Worm (Caenorhabditis elegans) whole organism, L2 larva: Measurements from ENCODE around the gene nhr-208.

Experiments used
- F13H6.1 ChIP-seq: sonication (generic microtip); optimal IDR thresholded peaks from 2 replicates; lab custom pipeline; 2016; ENCODE audit warnings: missing genetic modification characterization, missing compliant biosample characterization
- R02D3.7 ChIP-seq: fragments of 150-350 bp; optimal IDR thresholded peaks from 2 replicates; lab custom pipeline; 2014; ENCODE audit warnings: missing biosample characterization, missing genetic modification characterization
- alr-1 ChIP-seq: fragments of 150-350 bp; optimal IDR thresholded peaks from 2 replicates; lab custom pipeline; 2014; ENCODE audit warnings: missing biosample characterization, missing genetic modification characterization
- aly-2 ChIP-seq: fragments of 150-350 bp; optimal IDR thresholded peaks from 2 replicates; lab custom pipeline; 2014; ENCODE audit warnings: missing biosample characterization, missing genetic modification characterization
- ama-1 ChIP-seq: fragments of 150-350 bp; optimal IDR thresholded peaks from 2 replicates; lab custom pipeline; 2018; ENCODE audit warnings: inconsistent platforms
- ceh-16 ChIP-seq: fragments of 150-350 bp; optimal IDR thresholded peaks from 2 replicates; lab custom pipeline; 2014; ENCODE audit warnings: missing biosample characterization, missing genetic modification characterization
- ceh-82 ChIP-seq: fragments of 150-350 bp; optimal IDR thresholded peaks from 2 replicates; lab custom pipeline; 2014; ENCODE audit warnings: missing biosample characterization, missing genetic modification characterization
- crh-2 ChIP-seq: sonication (generic microtip); optimal IDR thresholded peaks from 2 replicates; lab custom pipeline; 2017; ENCODE audit warnings: missing biosample characterization, missing genetic modification characterization
- dmd-4 ChIP-seq: sonication (generic microtip); optimal IDR thresholded peaks from 2 replicates; lab custom pipeline; 2017; ENCODE audit warnings: missing biosample characterization, missing genetic modification characterization
- egl-27 ChIP-seq: sonication (generic microtip); optimal IDR thresholded peaks from 3 replicates; lab custom pipeline; 2017; ENCODE audit warnings: missing biosample characterization, missing genetic modification reagents, missing genetic modification characterization
- elt-1 ChIP-seq: fragments of 150-350 bp; optimal IDR thresholded peaks from 2 replicates; lab custom pipeline; 2014; ENCODE audit warnings: missing biosample characterization, missing genetic modification characterization
- fos-1 ChIP-seq: fragments of 150-350 bp; optimal IDR thresholded peaks from 2 replicates; lab custom pipeline; 2014; ENCODE audit warnings: missing biosample characterization, missing genetic modification characterization
- gmeb-1 ChIP-seq: fragments of 150-350 bp; optimal IDR thresholded peaks from 2 replicates; lab custom pipeline; 2014; ENCODE audit warnings: missing biosample characterization, missing genetic modification characterization
- lin-13 ChIP-seq: fragments of 150-350 bp; optimal IDR thresholded peaks from 2 replicates; lab custom pipeline; 2014; ENCODE audit warnings: missing biosample characterization, missing genetic modification reagents, missing genetic modification characterization
- lin-39 ChIP-seq: fragments of 150-350 bp; optimal IDR thresholded peaks from 2 replicates; lab custom pipeline; 2014; ENCODE audit warnings: missing biosample characterization, missing genetic modification reagents, missing genetic modification characterization
- lsy-2 ChIP-seq, 2 experiments: fragments of 150-350 bp in 1 of 2; sonication (generic microtip) in 1 of 2; optimal IDR thresholded peaks; 2 replicates each; lab custom pipeline; 2014 to 2017; ENCODE audit warnings: missing biosample characterization in 2 of 2, missing genetic modification characterization in 2 of 2
- mab-5 ChIP-seq: fragments of 150-350 bp; optimal IDR thresholded peaks from 2 replicates; lab custom pipeline; 2014; ENCODE audit warnings: missing biosample characterization, missing genetic modification characterization
- mdl-1 ChIP-seq, 2 experiments: fragments of 150-350 bp in 1 of 2; sonication (generic microtip) in 1 of 2; optimal IDR thresholded peaks; 2 replicates each; lab custom pipeline; 2017; ENCODE audit warnings: missing biosample characterization in 2 of 2, missing genetic modification characterization in 2 of 2
- nhr-10 ChIP-seq: sonication (generic microtip); optimal IDR thresholded peaks from 2 replicates; lab custom pipeline; 2017; ENCODE audit warnings: missing biosample characterization, missing genetic modification characterization
- nhr-12 ChIP-seq: fragments of 150-350 bp; optimal IDR thresholded peaks from 2 replicates; lab custom pipeline; 2014; ENCODE audit warnings: missing biosample characterization, missing genetic modification characterization
- nhr-21 ChIP-seq: fragments of 150-350 bp; optimal IDR thresholded peaks from 2 replicates; lab custom pipeline; 2014; ENCODE audit warnings: missing biosample characterization, missing genetic modification characterization
- nhr-237 ChIP-seq: fragments of 150-350 bp; optimal IDR thresholded peaks from 2 replicates; lab custom pipeline; 2014; ENCODE audit warnings: missing biosample characterization, missing genetic modification characterization
- nhr-6 ChIP-seq: fragments of 150-350 bp; optimal IDR thresholded peaks from 2 replicates; lab custom pipeline; 2014; ENCODE audit warnings: missing biosample characterization, missing genetic modification characterization
- nhr-77 ChIP-seq: fragments of 150-350 bp; optimal IDR thresholded peaks from 2 replicates; lab custom pipeline; 2014; ENCODE audit warnings: missing biosample characterization, missing genetic modification characterization
- sem-4 ChIP-seq: fragments of 150-350 bp; optimal IDR thresholded peaks from 2 replicates; lab custom pipeline; 2014; ENCODE audit warnings: missing biosample characterization, missing genetic modification reagents, missing genetic modification characterization
- skn-1 ChIP-seq: sonication (generic microtip); optimal IDR thresholded peaks from 2 replicates; lab custom pipeline; 2017; ENCODE audit warnings: missing biosample characterization, missing genetic modification characterization
- sma-3 ChIP-seq: sonication (generic microtip); optimal IDR thresholded peaks from 2 replicates; lab custom pipeline; 2016; ENCODE audit warnings: missing genetic modification reagents, missing genetic modification characterization, missing compliant biosample characterization
- sma-9 ChIP-seq, 2 experiments: fragments of 150-350 bp in 1 of 2; sonication (generic microtip) in 1 of 2; optimal IDR thresholded peaks; 2 replicates each; lab custom pipeline; 2014 to 2016; ENCODE audit warnings: missing genetic modification characterization in 2 of 2, mild to moderate bottlenecking in 1 of 2, missing biosample characterization in 1 of 2, missing compliant biosample characterization in 1 of 2, missing genetic modification reagents in 1 of 2, moderate library complexity in 1 of 2
- snpc-4 ChIP-seq: fragments of 150-350 bp; optimal IDR thresholded peaks from 2 replicates; lab custom pipeline; 2014; ENCODE audit warnings: missing biosample characterization, missing genetic modification characterization
- unc-39 ChIP-seq: fragments of 150-350 bp; optimal IDR thresholded peaks from 2 replicates; lab custom pipeline; 2014; ENCODE audit warnings: missing biosample characterization, missing genetic modification characterization
- ztf-11 ChIP-seq: sonication (generic microtip); optimal IDR thresholded peaks from 2 replicates; lab custom pipeline; 2017; ENCODE audit warnings: missing biosample characterization, missing genetic modification characterization
- ztf-4 ChIP-seq: fragments of 150-350 bp; optimal IDR thresholded peaks from 2 replicates; lab custom pipeline; 2014; ENCODE audit warnings: missing biosample characterization, missing genetic modification characterization

The nhr-208 gene

DNA sequence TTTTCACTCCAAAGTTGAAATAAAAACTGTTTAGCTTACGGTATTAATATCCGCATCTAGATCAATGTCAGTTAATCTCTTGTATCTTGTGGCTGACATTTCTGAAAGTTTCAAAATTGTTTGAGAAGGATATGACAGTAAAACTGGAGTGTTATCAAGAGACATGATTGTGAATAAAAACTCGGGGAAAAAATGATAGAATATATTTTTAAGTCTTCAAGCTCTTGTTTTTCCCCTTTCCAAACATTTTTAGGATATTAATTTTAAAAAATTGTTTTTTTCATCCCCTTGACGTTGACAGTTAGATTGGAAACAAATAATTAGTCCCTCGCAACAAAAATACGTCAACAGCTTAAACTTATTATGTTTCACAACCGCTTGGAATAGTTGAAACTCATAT is 19.2 kb upstream of the nhr-208 start, which contains the start of gene R07B7.6:
Gene R07B7.6, minus strand, starts transcription at position 101 of the 400 bp plus-strand sequence.
- TF ChIP-seq alr-1 (tag; lab: Kevin White, UChicago): no peak
- TF ChIP-seq dmd-4 (tag; lab: Kevin White, UChicago): no peak
- no peak for TF ChIP-seq sem-4 (tag; lab: Kevin White, UChicago)
- no peak for TF ChIP-seq nhr-21 (tag; lab: Kevin White, UChicago)
- no peak for TF ChIP-seq ztf-11 (tag; lab: Kevin White, UChicago)
- TF ChIP-seq lin-39 (tag; lab: Kevin White, UChicago): no peak
- no peak for TF ChIP-seq F13H6.1 (tag; lab: Kevin White, UChicago)
- no peak for TF ChIP-seq aly-2 (tag; lab: Kevin White, UChicago)
- no peak for TF ChIP-seq egl-27 (tag; lab: Kevin White, UChicago)
- TF ChIP-seq elt-1: no peak
- no peak for TF ChIP-seq lin-13 (GFP tag; lab: Kevin White, UChicago)
- no peak for TF ChIP-seq mab-5
- TF ChIP-seq ceh-82 (tag; lab: Kevin White, UChicago): no peak
- no peak for TF ChIP-seq nhr-237 (tag; lab: Kevin White, UChicago)
- no peak for TF ChIP-seq snpc-4 (tag; lab: Kevin White, UChicago)

DNA sequence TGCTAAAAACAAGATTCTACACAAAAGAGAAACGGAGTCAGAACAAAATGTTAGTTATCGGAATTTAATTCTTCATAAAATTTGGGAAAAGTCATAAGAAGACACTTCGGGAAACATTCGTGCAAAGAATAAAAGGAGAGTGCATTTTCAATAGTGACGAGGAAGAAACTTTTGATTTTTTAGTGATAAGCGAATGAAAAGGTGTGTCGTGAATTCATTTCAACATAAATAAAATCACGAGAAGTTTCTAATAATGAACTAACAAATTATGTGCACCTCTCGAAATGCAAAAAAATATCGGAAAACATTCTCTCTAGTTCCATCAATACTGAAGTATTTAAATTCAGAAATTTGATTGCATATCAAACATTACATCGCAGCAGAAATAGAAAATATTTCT is 18.1 kb upstream of the nhr-208 start:
- no peak for TF ChIP-seq nhr-12 (tag; lab: Kevin White, UChicago)
- TF ChIP-seq ceh-16 (tag; lab: Kevin White, UChicago): no peak
- no peak for TF ChIP-seq sma-3
- peak; percentile 20 for TF ChIP-seq gmeb-1 (tag; lab: Kevin White, UChicago)
- TF ChIP-seq crh-2 (tag; lab: Kevin White, UChicago): peak; percentile 0
- TF ChIP-seq nhr-237 (tag; lab: Kevin White, UChicago): no peak
- peak; percentile 40 for TF ChIP-seq skn-1
- TF ChIP-seq fos-1 (tag; lab: Kevin White, UChicago): peak; percentile 56
- no peak for TF ChIP-seq mdl-1 (tag; optimal IDR thresholded peaks at IDR 0.05; lab: Kevin White, UChicago)

DNA sequence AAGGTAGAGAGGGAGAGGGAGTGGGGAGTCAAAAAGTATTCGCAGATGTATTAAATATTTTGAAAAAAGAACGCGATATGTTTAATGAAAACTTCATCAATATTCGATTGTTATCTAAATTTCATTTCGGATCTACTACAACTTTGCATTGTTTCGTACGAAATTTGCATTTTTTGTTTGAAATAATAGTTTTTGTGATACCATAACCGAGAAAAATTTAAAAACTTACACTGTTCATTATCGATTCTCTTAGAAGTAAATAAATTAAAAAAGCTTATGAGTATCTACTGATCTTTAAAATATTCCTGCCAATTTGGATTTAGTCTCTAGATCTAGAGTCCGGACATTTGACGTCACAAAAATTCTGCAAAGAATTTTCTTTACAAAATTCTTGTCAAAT is 13.8 kb upstream of the nhr-208 start, which contains the start of gene R07B7.9:
Gene R07B7.9, minus strand, starts transcription at position 101 of the 400 bp plus-strand sequence.
- TF ChIP-seq ama-1 (no peak), alr-1 (tag; lab: Kevin White, UChicago) (no peak), unc-39 (tag; lab: Kevin White, UChicago) (no peak), skn-1 (no peak)

DNA sequence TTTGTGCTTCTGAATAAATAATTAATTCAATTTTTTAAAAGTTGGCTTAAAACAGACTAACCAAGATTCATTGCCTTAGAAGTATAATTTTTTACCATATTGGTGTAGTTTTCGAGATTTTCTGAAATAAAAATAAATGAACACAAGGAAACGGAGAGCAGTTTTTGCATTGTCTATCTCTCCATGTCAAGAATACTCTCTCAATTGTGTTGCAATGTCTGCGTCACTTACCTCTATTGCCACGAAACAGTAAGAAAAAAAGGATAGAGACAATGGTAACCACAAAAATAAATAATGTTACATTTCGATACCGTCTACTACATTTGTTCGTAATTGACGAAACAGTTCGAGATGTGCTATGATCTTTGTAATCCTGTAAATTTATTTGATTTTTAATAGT is 11.2 kb upstream of the nhr-208 start, which contains the start of gene R07B7.10:
Gene R07B7.10, plus strand, starts transcription at position 285 of the 400 bp plus-strand sequence.
- TF ChIP-seq sma-3: no peak
- TF ChIP-seq lsy-2 (tag; optimal IDR thresholded peaks at IDR 0.05; lab: Kevin White, UChicago): no peak
- peak; percentile 12 for TF ChIP-seq crh-2 (tag; lab: Kevin White, UChicago)
- no peak for TF ChIP-seq nhr-21 (tag; lab: Kevin White, UChicago)
- no peak for TF ChIP-seq elt-1
- TF ChIP-seq nhr-77 (tag; lab: Kevin White, UChicago): no peak
- TF ChIP-seq nhr-10 (tag; lab: Kevin White, UChicago): no peak
- TF ChIP-seq sma-9 (GFP tag; optimal IDR thresholded peaks at IDR 0.05; lab: Kevin White, UChicago): peak; percentile 0
- no peak for TF ChIP-seq sma-9 (tag; optimal IDR thresholded peaks at IDR 0.05; lab: Kevin White, UChicago)
- no peak for TF ChIP-seq mab-5
- TF ChIP-seq nhr-6 (tag; lab: Kevin White, UChicago): no peak
- TF ChIP-seq, all 48 proteins: peak for 2

DNA sequence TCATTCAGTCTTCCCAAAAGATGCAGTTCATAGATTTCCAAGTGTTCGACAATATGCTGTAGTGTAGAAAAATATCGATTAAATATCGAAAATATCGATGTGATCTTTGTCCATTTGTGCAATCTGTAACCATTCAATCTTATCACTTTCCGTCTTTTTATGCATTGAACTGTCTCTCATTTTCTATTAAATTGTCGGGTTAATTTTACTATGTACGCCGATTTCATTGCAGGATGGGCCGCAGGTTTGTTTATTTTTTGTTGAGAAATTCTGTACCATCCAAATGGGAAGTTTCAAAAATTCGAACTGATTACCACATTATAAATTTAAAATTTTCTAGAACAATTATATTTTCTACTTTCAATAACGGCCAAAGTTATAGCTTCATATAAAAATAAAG is 9.9 kb upstream of the nhr-208 start, which contains the start of gene R07B7.8:
Gene R07B7.8, minus strand, starts transcription at position 101 of the 400 bp plus-strand sequence.
- TF ChIP-seq ztf-4 (tag; lab: Kevin White, UChicago) (no peak), sem-4 (tag; lab: Kevin White, UChicago) (no peak), crh-2 (tag; lab: Kevin White, UChicago) (no peak), mdl-1 (tag; optimal IDR thresholded peaks at IDR 0.05; lab: Kevin White, UChicago) (no peak), R02D3.7 (tag; lab: Kevin White, UChicago) (no peak)
